Worm (Caenorhabditis elegans): ENCODE data around the gene K11D12.14.

DNA sequence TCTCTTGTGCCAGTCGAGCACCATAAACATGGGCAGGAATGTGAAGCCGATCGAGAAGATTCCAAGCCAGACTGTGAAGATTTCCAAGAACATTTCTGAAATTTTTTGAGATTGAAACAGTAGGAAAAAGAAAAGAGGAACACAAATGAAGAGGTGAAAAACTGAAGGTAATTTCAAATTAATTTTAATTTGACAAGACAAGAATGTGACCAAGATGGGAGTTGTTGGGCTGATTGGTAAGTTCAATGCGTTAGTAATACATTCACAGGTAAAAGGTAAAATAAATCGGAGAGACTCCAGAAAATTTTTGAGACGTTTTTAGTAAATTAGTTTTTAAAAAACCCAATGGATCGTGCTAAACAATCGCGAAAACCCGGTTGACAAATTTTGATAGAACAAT lies 18.7 kb upstream of the K11D12.14 start, which contains the start of gene swt-7:
- no peak for TF ChIP-seq scrt-1 (GFP tag; IDR thresholded peaks at IDR 0.05)
- no peak for TF ChIP-seq hmbx-1 (tag; optimal IDR thresholded peaks at IDR 0.05)
- TF ChIP-seq hmg-4 (GFP tag; optimal IDR thresholded peaks at IDR 0.05) = no peak
- TF ChIP-seq B0310.2 (tag; optimal IDR thresholded peaks at IDR 0.05) = no peak
- TF ChIP-seq sea-1 (GFP tag; conservative IDR thresholded peaks at IDR 0.05) = no peak
- TF ChIP-seq hnd-1 (tag; optimal IDR thresholded peaks at IDR 0.05) = no peak
- no peak for TF ChIP-seq ama-1 (optimal IDR thresholded peaks at IDR 0.05)
- TF ChIP-seq flt-1 (GFP tag; IDR thresholded peaks at IDR 0.05) = no peak
- no peak for TF ChIP-seq tra-4 (tag; optimal IDR thresholded peaks at IDR 0.05)
- TF ChIP-seq pes-1 (GFP tag; IDR thresholded peaks at IDR 0.05) = no peak
- no peak for TF ChIP-seq F13C5.2 (tag; optimal IDR thresholded peaks at IDR 0.05)
- no peak for TF ChIP-seq aly-1 (tag; optimal IDR thresholded peaks at IDR 0.05)
